Fruit fly (Drosophila melanogaster) whole organism, embryonic: ENCODE data around the gene mRpL15.

Experiments
- CG11504 ChIP-seq: fragments of 200-800 bp; sonication (Bioruptor generic); optimal IDR thresholded peaks from 3 replicates; lab custom pipeline; 2019; ENCODE audit warnings: missing biosample characterization, mild to moderate bottlenecking, missing genetic modification characterization, moderate library complexity
- CG11695 ChIP-seq: fragments of 200-800 bp; sonication (Bioruptor generic); IDR thresholded peaks from 3 replicates; pipeline ENCODE4 v1.3.6; 2022; ENCODE audit warnings: missing biosample characterization, missing genetic modification characterization
- CG12236 ChIP-seq: fragments of 200-800 bp; sonication (Bioruptor generic); optimal IDR thresholded peaks from 2 replicates; lab custom pipeline; 2016; ENCODE audit warnings: missing biosample characterization, missing genetic modification characterization
- CG12769 ChIP-seq: fragments of 200-800 bp; sonication (Bioruptor generic); optimal IDR thresholded peaks from 2 replicates; lab custom pipeline; 2019; ENCODE audit warnings: missing biosample characterization, mild to moderate bottlenecking, missing genetic modification characterization, moderate library complexity
- CG13624 ChIP-seq: fragments of 200-800 bp; sonication (Bioruptor generic); optimal IDR thresholded peaks from 2 replicates; lab custom pipeline; 2016; ENCODE audit warnings: missing biosample characterization, missing genetic modification characterization
- CG15479 ChIP-seq: fragments of 200-800 bp; sonication (Bioruptor generic); optimal IDR thresholded peaks from 3 replicates; lab custom pipeline; 2019; ENCODE audit warnings: missing biosample characterization, mild to moderate bottlenecking, missing genetic modification characterization, moderate library complexity
- CG17359 ChIP-seq: fragments of 200-800 bp; sonication (Bioruptor generic); optimal IDR thresholded peaks from 3 replicates; lab custom pipeline; 2018; ENCODE audit warnings: missing biosample characterization, mild to moderate bottlenecking, missing genetic modification characterization, moderate library complexity
- CG17912 ChIP-seq: fragments of 200-800 bp; sonication (Bioruptor generic); optimal IDR thresholded peaks from 2 replicates; lab custom pipeline; 2018; ENCODE audit warnings: missing biosample characterization, mild to moderate bottlenecking, missing genetic modification characterization
- CG3065 ChIP-seq: fragments of 200-800 bp; sonication (Bioruptor generic); optimal IDR thresholded peaks from 2 replicates; lab custom pipeline; 2016; ENCODE audit warnings: missing biosample characterization, missing genetic modification characterization
- CG32767 ChIP-seq: fragments of 200-800 bp; sonication (Bioruptor generic); IDR thresholded peaks from 2 replicates; pipeline ENCODE4 v1.3.6; 2022; ENCODE audit warnings: missing biosample characterization, missing genetic modification characterization
- CG3281 ChIP-seq: fragments of 200-800 bp; sonication (Bioruptor generic); optimal IDR thresholded peaks from 3 replicates; lab custom pipeline; 2017; ENCODE audit warnings: missing biosample characterization, mild to moderate bottlenecking, missing genetic modification characterization
- CG3847 ChIP-seq: fragments of 200-800 bp; sonication (Bioruptor generic); IDR thresholded peaks from 2 replicates; pipeline ENCODE4 v1.3.6; 2022; ENCODE audit warnings: missing biosample characterization, missing genetic modification characterization
- CG6765 ChIP-seq: fragments of 200-800 bp; sonication (Bioruptor generic); optimal IDR thresholded peaks from 3 replicates; lab custom pipeline; 2017; ENCODE audit warnings: missing biosample characterization, mild to moderate bottlenecking, missing genetic modification characterization
- CG8290 ChIP-seq, 3 experiments: fragments of 200-800 bp; sonication (Bioruptor generic); optimal IDR thresholded peaks; 2 replicates each; lab custom pipeline; 2016 to 2019; ENCODE audit warnings: missing biosample characterization in 3 of 3, missing genetic modification characterization in 3 of 3, mild to moderate bottlenecking in 2 of 3, moderate library complexity in 1 of 3
- CHES-1-like ChIP-seq: fragments of 200-800 bp; sonication (Bioruptor generic); optimal IDR thresholded peaks from 2 replicates; lab custom pipeline; 2016; ENCODE audit warnings: missing biosample characterization, missing genetic modification characterization
- Chrac-16 ChIP-seq: fragments of 200-800 bp; sonication (Bioruptor generic); optimal IDR thresholded peaks from 3 replicates; lab custom pipeline; 2016; ENCODE audit warnings: missing biosample characterization, missing genetic modification characterization
- CoRest ChIP-seq: fragments of 200-800 bp; sonication (Bioruptor generic); optimal IDR thresholded peaks from 3 replicates; lab custom pipeline; 2018; ENCODE audit warnings: missing biosample characterization, mild to moderate bottlenecking, missing genetic modification characterization, moderate library complexity
- Doc2 ChIP-seq: fragments of 200-800 bp; sonication (Bioruptor generic); IDR thresholded peaks from 2 replicates; pipeline ENCODE4 v1.3.6; 2022; ENCODE audit warnings: missing biosample characterization, missing genetic modification characterization
- HHEX ChIP-seq: fragments of 200-800 bp; sonication (Bioruptor generic); optimal IDR thresholded peaks from 3 replicates; lab custom pipeline; 2017; ENCODE audit warnings: missing biosample characterization, mild to moderate bottlenecking, missing genetic modification characterization, missing genetic modification reagents
- HLHmδ ChIP-seq: fragments of 200-800 bp; sonication (Bioruptor generic); optimal IDR thresholded peaks from 2 replicates; lab custom pipeline; 2018; ENCODE audit warnings: missing biosample characterization, mild to moderate bottlenecking, missing genetic modification characterization, moderate library complexity
- NK7.1 ChIP-seq: fragments of 200-800 bp; sonication (Bioruptor generic); optimal IDR thresholded peaks from 3 replicates; lab custom pipeline; 2016; ENCODE audit warnings: missing biosample characterization, missing genetic modification characterization
- Opbp ChIP-seq: fragments of 200-800 bp; sonication (Bioruptor generic); IDR thresholded peaks from 3 replicates; pipeline ENCODE4 v1.3.6; 2022; ENCODE audit warnings: missing biosample characterization, missing genetic modification characterization; ENCODE audit not compliant: partially characterized antibody
- Sox102F ChIP-seq: fragments of 200-800 bp; sonication (Bioruptor generic); optimal IDR thresholded peaks from 2 replicates; lab custom pipeline; 2018; ENCODE audit warnings: missing biosample characterization, mild to moderate bottlenecking, missing genetic modification characterization, moderate library complexity
- Stat92E ChIP-seq, 3 experiments: fragments of >200 bp in 2 of 3; fragments of 200-800 bp in 1 of 3; sonication (Bioruptor generic) in 1 of 3; optimal IDR thresholded peaks; 2 replicates each; lab custom pipeline; 2017 to 2019; ENCODE audit warnings: missing biosample characterization in 3 of 3, missing genetic modification characterization in 3 of 3, mild to moderate bottlenecking in 1 of 3, moderate library complexity in 1 of 3
- Usf ChIP-seq: fragments of 200-800 bp; sonication (Bioruptor generic); optimal IDR thresholded peaks from 2 replicates; lab custom pipeline; 2017; ENCODE audit warnings: missing genotype, missing biosample characterization, missing genetic modification characterization
- ac ChIP-seq: fragments of 200-800 bp; sonication (Bioruptor generic); optimal IDR thresholded peaks from 3 replicates; lab custom pipeline; 2017; ENCODE audit warnings: missing biosample characterization, mild to moderate bottlenecking, missing genetic modification characterization
- ara ChIP-seq: fragments of 200-800 bp; sonication (Bioruptor generic); IDR thresholded peaks from 2 replicates; pipeline ENCODE4 v1.3.6; 2022; ENCODE audit warnings: missing biosample characterization, missing genetic modification characterization
- ato ChIP-seq: fragments of 200-800 bp; sonication (Bioruptor generic); IDR thresholded peaks from 2 replicates; pipeline ENCODE4 v1.3.6; 2022; ENCODE audit warnings: missing biosample characterization, missing genetic modification characterization; ENCODE audit not compliant: partially characterized antibody
- az2 ChIP-seq: fragments of 200-800 bp; sonication (Bioruptor generic); optimal IDR thresholded peaks from 3 replicates; lab custom pipeline; 2016; ENCODE audit warnings: missing biosample characterization, missing genetic modification characterization
- cg ChIP-seq: fragments of 200-800 bp; sonication (Bioruptor generic); optimal IDR thresholded peaks from 3 replicates; lab custom pipeline; 2019; ENCODE audit warnings: missing biosample characterization, mild to moderate bottlenecking, missing genetic modification characterization, moderate library complexity
- chn ChIP-seq: fragments of 200-800 bp; sonication (Bioruptor generic); optimal IDR thresholded peaks from 2 replicates; lab custom pipeline; 2016; ENCODE audit warnings: missing biosample characterization, missing genetic modification characterization
- crc ChIP-seq: fragments of 200-800 bp; sonication (Bioruptor generic); optimal IDR thresholded peaks from 2 replicates; lab custom pipeline; 2016; ENCODE audit warnings: missing biosample characterization, missing genetic modification characterization
- emc ChIP-seq: fragments of 200-800 bp; sonication (Bioruptor generic); optimal IDR thresholded peaks from 2 replicates; lab custom pipeline; 2016; ENCODE audit warnings: missing biosample characterization, missing genetic modification characterization
- fd96Cb ChIP-seq: fragments of 200-800 bp; sonication (Bioruptor generic); optimal IDR thresholded peaks from 2 replicates; lab custom pipeline; 2018; ENCODE audit warnings: missing biosample characterization, mild to moderate bottlenecking, missing genetic modification characterization, moderate library complexity
- h ChIP-seq: fragments of >200 bp; optimal IDR thresholded peaks from 2 replicates; lab custom pipeline; 2017
- kni ChIP-seq: fragments of 200-800 bp; sonication (Bioruptor generic); optimal IDR thresholded peaks from 3 replicates; lab custom pipeline; 2017; ENCODE audit warnings: mild to moderate bottlenecking, missing biosample characterization, missing genetic modification reagents, missing genetic modification characterization
- nom ChIP-seq: fragments of 200-800 bp; sonication (Bioruptor generic); optimal IDR thresholded peaks from 2 replicates; lab custom pipeline; 2017; ENCODE audit warnings: missing biosample characterization, missing genetic modification characterization, mild to moderate bottlenecking, moderate library complexity, missing genetic modification reagents
- pfk ChIP-seq: fragments of 200-800 bp; sonication (Bioruptor generic); optimal IDR thresholded peaks from 2 replicates; lab custom pipeline; 2018; ENCODE audit warnings: missing biosample characterization, mild to moderate bottlenecking, missing genetic modification characterization, moderate library complexity
- rib ChIP-seq: fragments of 200-800 bp; sonication (Bioruptor generic); IDR thresholded peaks from 2 replicates; pipeline ENCODE4 v1.3.6; 2022; ENCODE audit warnings: missing biosample characterization, missing genetic modification characterization
- row ChIP-seq: fragments of 200-800 bp; sonication (Bioruptor generic); IDR thresholded peaks from 3 replicates; pipeline ENCODE4 v1.3.6; 2022; ENCODE audit warnings: missing biosample characterization, missing genetic modification characterization
- salm ChIP-seq: fragments of 200-800 bp; sonication (Bioruptor generic); optimal IDR thresholded peaks from 2 replicates; lab custom pipeline; 2018; ENCODE audit warnings: missing biosample characterization, mild to moderate bottlenecking, missing genetic modification characterization
- seq ChIP-seq: fragments of 200-800 bp; sonication (Bioruptor generic); IDR thresholded peaks from 2 replicates; pipeline ENCODE4 v1.3.6; 2022; ENCODE audit warnings: missing biosample characterization, missing genetic modification characterization
- tna ChIP-seq: fragments of 200-800 bp; sonication (Bioruptor generic); IDR thresholded peaks from 2 replicates; pipeline ENCODE4 v1.3.6; 2022; ENCODE audit warnings: missing biosample characterization, missing genetic modification characterization; ENCODE audit not compliant: partially characterized antibody
- trh ChIP-seq: fragments of 200-800 bp; sonication (Bioruptor generic); optimal IDR thresholded peaks from 2 replicates; lab custom pipeline; 2016; ENCODE audit warnings: missing biosample characterization, missing genetic modification characterization
- unc-4 ChIP-seq: fragments of 200-800 bp; sonication (Bioruptor generic); IDR thresholded peaks from 2 replicates; pipeline ENCODE4 v1.3.6; 2022; ENCODE audit warnings: missing biosample characterization, missing genetic modification characterization; ENCODE audit not compliant: partially characterized antibody
- usp ChIP-seq: fragments of >200 bp; optimal IDR thresholded peaks from 2 replicates; lab custom pipeline; 2017; ENCODE audit warnings: missing biosample characterization, missing genetic modification characterization
- zen ChIP-seq: fragments of 200-800 bp; sonication (Bioruptor generic); optimal IDR thresholded peaks from 3 replicates; lab custom pipeline; 2018; ENCODE audit warnings: missing biosample characterization, mild to moderate bottlenecking, missing genetic modification characterization, moderate library complexity
- zfh2 ChIP-seq: fragments of 200-800 bp; sonication (Bioruptor generic); optimal IDR thresholded peaks from 2 replicates; lab custom pipeline; 2016; ENCODE audit warnings: missing biosample characterization, missing genetic modification characterization

The mRpL15 gene

DNA sequence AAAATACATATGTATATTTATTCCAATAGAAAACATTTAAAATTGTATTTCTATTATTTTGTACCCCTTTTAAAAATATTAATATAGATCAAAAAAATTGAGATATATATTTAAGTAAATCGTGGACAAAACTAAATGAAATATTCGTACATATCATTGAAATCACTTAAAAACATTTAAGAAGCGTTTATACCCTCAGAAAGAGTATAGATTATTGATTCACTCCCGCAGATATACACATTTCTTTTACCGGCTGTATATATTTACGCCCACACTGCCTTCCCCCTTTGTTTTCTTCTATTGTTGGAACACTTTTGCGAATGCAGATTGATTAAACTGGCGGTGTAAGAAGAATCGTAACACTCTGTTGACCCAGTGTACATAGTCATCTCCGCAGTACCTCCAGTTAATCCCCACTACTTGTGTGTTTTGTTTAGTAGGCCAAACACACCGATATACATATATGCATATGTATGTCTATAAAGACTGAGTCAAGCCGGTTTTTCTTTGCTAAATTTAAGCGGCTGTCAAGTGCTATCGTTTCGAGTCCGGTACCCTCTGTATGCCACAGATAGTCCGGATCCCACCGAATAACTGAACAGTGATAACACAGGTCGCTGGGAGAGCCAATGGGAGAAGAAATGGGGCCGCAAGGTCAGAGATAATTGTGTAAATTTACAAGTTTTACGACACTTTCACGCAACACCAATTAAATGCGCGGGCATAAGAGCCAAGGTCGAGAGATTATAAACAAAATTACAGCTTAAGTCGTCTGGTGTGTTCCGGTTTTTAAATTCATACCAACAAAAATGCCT lies 35.7 kb upstream of the mRpL15 start (continued):
- TF ChIP-seq row (GFP tag; lab: Robert Waterston, UW) (no peak; the same call in 1 of the 3 replicates), CG32767 (GFP tag; lab: Robert Waterston, UW) (no peak), CG13624 (GFP tag; lab: Kevin White, UChicago) (peak; percentile 0), CHES-1-like (GFP tag; lab: Kevin White, UChicago) (peak; percentile 53), CG3281 (GFP tag; lab: Kevin White, UChicago) (peak; percentile 6), Usf (GFP tag; lab: Kevin White, UChicago) (no peak), CoRest (tag; lab: Kevin White, UChicago) (peak; percentile 37), chn (GFP tag; lab: Kevin White, UChicago) (no peak), CG3847 (no peak; the same call in 1 of the 2 replicates), salm (tag; lab: Kevin White, UChicago) (no peak), Sox102F (peak; percentile 57), unc-4 (GFP tag; lab: Robert Waterston, UW) (no peak), fd96Cb (tag; lab: Kevin White, UChicago) (no peak), CG3065 (GFP tag; lab: Kevin White, UChicago) (peak; percentile 22), nom (no peak), zfh2 (GFP tag; lab: Kevin White, UChicago) (no peak), CG15479 (GFP tag; lab: Kevin White, UChicago) (peak; percentile 5), seq (GFP tag; lab: Robert Waterston, UW) (no peak), Stat92E (GFP tag; optimal IDR thresholded peaks at IDR 0.05; lab: Kevin White, UChicago) (no peak), zen (tag; lab: Kevin White, UChicago) (peak; percentile 25), CG12236 (peak; percentile 72), Opbp (GFP tag; lab: Robert Waterston, UW) (no peak), tna (GFP tag; lab: Robert Waterston, UW) (no peak), rib (no peak; the same call in 1 of the 2 replicates), CG6765 (GFP tag; lab: Kevin White, UChicago) (peak; percentile 49), emc (GFP tag; lab: Kevin White, UChicago) (no peak), cg (GFP tag; lab: Kevin White, UChicago) (no peak), HHEX (GFP tag; lab: Kevin White, UChicago) (peak; percentile 75), NK7.1 (GFP tag; lab: Kevin White, UChicago) (peak; percentile 23), CG17359 (tag; lab: Kevin White, UChicago) (peak; percentile 59), pfk (GFP tag; lab: Kevin White, UChicago) (peak; percentile 19), HLHmδ (GFP tag; lab: Kevin White, UChicago) (peak; percentile 1), trh (GFP tag; lab: Kevin White, UChicago) (peak; percentile 12), crc (GFP tag; lab: Kevin White, UChicago) (peak; percentile 0), ac (GFP tag; lab: Kevin White, UChicago) (peak; percentile 79), CG12769 (peak; percentile 86), h (lab: Kevin White, UChicago) (no peak), Chrac-16 (GFP tag; lab: Kevin White, UChicago) (no peak), ato (no peak), ara (GFP tag; lab: Robert Waterston, UW) (peak; percentile 31; the same call in 1 of the 2 replicates), CG8290 (GFP tag; optimal IDR thresholded peaks at IDR 0.05; lab: Kevin White, UChicago) (peak; percentile 59), CG8290 (tag; optimal IDR thresholded peaks at IDR 0.05; lab: Kevin White, UChicago) (peak in 1 of 2 experiments; percentile 87), CG11504 (tag; lab: Kevin White, UChicago) (peak; percentile 47), kni (GFP tag; lab: Kevin White, UChicago) (peak; percentile 64), CG11695 (GFP tag; lab: Robert Waterston, UW) (peak; percentile 49; the same call in 2 of the 3 replicates), usp (GFP tag; lab: Kevin White, UChicago) (no peak), az2 (no peak), CG17912 (GFP tag; lab: Kevin White, UChicago) (peak; percentile 64), Doc2 (GFP tag; lab: Robert Waterston, UW) (no peak)
